Fruit fly (Drosophila melanogaster) whole organism, embryonic: Measurements from ENCODE around the gene H2.0.

Experiments
- CG10147 ChIP-seq: fragments of 200-800 bp; sonication (Bioruptor generic); optimal IDR thresholded peaks from 2 replicates; lab custom pipeline; 2019; ENCODE audit warnings: missing biosample characterization, mild to moderate bottlenecking, missing genetic modification characterization, moderate library complexity
- CG10959 ChIP-seq: fragments of 200-800 bp; sonication (Bioruptor generic); IDR thresholded peaks from 2 replicates; pipeline ENCODE4 v1.3.6; 2022; ENCODE audit warnings: missing biosample characterization, missing genetic modification characterization
- CG11093 ChIP-seq: fragments of 200-800 bp; sonication (Bioruptor generic); IDR thresholded peaks from 3 replicates; pipeline ENCODE4 v1.3.6; 2022; ENCODE audit warnings: missing biosample characterization, missing genetic modification characterization
- CG12659 ChIP-seq: fragments of 200-800 bp; sonication (Bioruptor generic); optimal IDR thresholded peaks from 3 replicates; lab custom pipeline; 2017; ENCODE audit warnings: mild to moderate bottlenecking, missing biosample characterization, missing genetic modification reagents, missing genetic modification characterization
- CG12744 ChIP-seq: fragments of 200-800 bp; sonication (Bioruptor generic); optimal IDR thresholded peaks from 2 replicates; lab custom pipeline; 2016; ENCODE audit warnings: missing biosample characterization, missing genetic modification characterization
- CG13287 ChIP-seq: fragments of 200-800 bp; sonication (Bioruptor generic); IDR thresholded peaks from 2 replicates; pipeline ENCODE4 v1.3.6; 2022; ENCODE audit warnings: missing biosample characterization, missing genetic modification characterization; ENCODE audit not compliant: partially characterized antibody
- CG13296 ChIP-seq: fragments of 200-800 bp; sonication (Bioruptor generic); optimal IDR thresholded peaks from 3 replicates; lab custom pipeline; 2018; ENCODE audit warnings: missing biosample characterization, mild to moderate bottlenecking, missing genetic modification characterization
- CG13424 ChIP-seq: fragments of 200-800 bp; sonication (Bioruptor generic); optimal IDR thresholded peaks from 2 replicates; lab custom pipeline; 2019; ENCODE audit warnings: missing biosample characterization, mild to moderate bottlenecking, missing genetic modification characterization, moderate library complexity
- CG14667 ChIP-seq: fragments of 200-800 bp; sonication (Bioruptor generic); IDR thresholded peaks from 2 replicates; pipeline ENCODE4 v1.3.6; 2022; ENCODE audit warnings: missing biosample characterization, missing genetic modification characterization
- CG17361 ChIP-seq: fragments of 200-800 bp; sonication (Bioruptor generic); IDR thresholded peaks from 3 replicates; pipeline ENCODE4 v1.3.6; 2022; ENCODE audit warnings: missing biosample characterization, missing genetic modification characterization
- CG18764 ChIP-seq: fragments of 200-800 bp; sonication (Bioruptor generic); optimal IDR thresholded peaks from 3 replicates; lab custom pipeline; 2016; ENCODE audit warnings: missing biosample characterization, missing genetic modification characterization
- CG2889 ChIP-seq: fragments of 200-800 bp; sonication (Bioruptor generic); IDR thresholded peaks from 3 replicates; pipeline ENCODE4 v1.3.6; 2022; ENCODE audit warnings: missing biosample characterization, missing genetic modification characterization
- CG30431 ChIP-seq: fragments of 200-800 bp; sonication (Bioruptor generic); optimal IDR thresholded peaks from 2 replicates; lab custom pipeline; 2017; ENCODE audit warnings: missing biosample characterization, missing genetic modification characterization
- CG32767 ChIP-seq: fragments of 200-800 bp; sonication (Bioruptor generic); IDR thresholded peaks from 2 replicates; pipeline ENCODE4 v1.3.6; 2022; ENCODE audit warnings: missing biosample characterization, missing genetic modification characterization
- CG4328 ChIP-seq: fragments of 200-800 bp; sonication (Bioruptor generic); optimal IDR thresholded peaks from 3 replicates; lab custom pipeline; 2017; ENCODE audit warnings: missing biosample characterization, missing genetic modification reagents, missing genetic modification characterization
- CG4424 ChIP-seq: fragments of 200-800 bp; sonication (Bioruptor generic); optimal IDR thresholded peaks from 3 replicates; lab custom pipeline; 2016; ENCODE audit warnings: missing biosample characterization, missing genetic modification characterization
- CG5953 ChIP-seq: fragments of 200-800 bp; sonication (Bioruptor generic); IDR thresholded peaks from 2 replicates; pipeline ENCODE4 v1.3.6; 2022; ENCODE audit warnings: missing biosample characterization, missing genetic modification characterization
- CG6654 ChIP-seq: fragments of 200-800 bp; sonication (Bioruptor generic); optimal IDR thresholded peaks from 2 replicates; lab custom pipeline; 2017; ENCODE audit warnings: missing biosample characterization, mild to moderate bottlenecking, missing genetic modification characterization
- CG7786 ChIP-seq: fragments of 200-800 bp; sonication (Bioruptor generic); optimal IDR thresholded peaks from 2 replicates; lab custom pipeline; 2016; ENCODE audit warnings: missing biosample characterization, missing genetic modification characterization
- CrebB ChIP-seq: fragments of 200-800 bp; sonication (Bioruptor generic); optimal IDR thresholded peaks from 3 replicates; lab custom pipeline; 2018; ENCODE audit warnings: missing biosample characterization, mild to moderate bottlenecking, missing genetic modification characterization
- Dp ChIP-seq: fragments of 200-800 bp; sonication (Bioruptor generic); optimal IDR thresholded peaks from 2 replicates; lab custom pipeline; 2018; ENCODE audit warnings: missing biosample characterization, mild to moderate bottlenecking, missing genetic modification characterization, moderate library complexity
- ERR ChIP-seq: fragments of 200-800 bp; sonication (Bioruptor generic); optimal IDR thresholded peaks from 2 replicates; lab custom pipeline; 2016; ENCODE audit warnings: missing biosample characterization, missing genetic modification characterization
- Hand ChIP-seq: fragments of 200-800 bp; sonication (Bioruptor generic); optimal IDR thresholded peaks from 2 replicates; lab custom pipeline; 2017; ENCODE audit warnings: mild to moderate bottlenecking, missing biosample characterization, missing genetic modification reagents, missing genetic modification characterization
- Kr ChIP-seq: fragments of 200-800 bp; sonication (Bioruptor generic); optimal IDR thresholded peaks from 2 replicates; lab custom pipeline; 2017; ENCODE audit warnings: missing biosample characterization, mild to moderate bottlenecking, missing genetic modification characterization
- Lim3 ChIP-seq: fragments of 200-800 bp; sonication (Bioruptor generic); IDR thresholded peaks from 2 replicates; pipeline ENCODE4 v1.3.6; 2022; ENCODE audit warnings: missing biosample characterization, missing genetic modification characterization
- Nf-YA ChIP-seq: fragments of 200-800 bp; sonication (Bioruptor generic); IDR thresholded peaks from 2 replicates; pipeline ENCODE4 v1.3.6; 2022; ENCODE audit warnings: missing biosample characterization, missing genetic modification characterization
- Sry-δ ChIP-seq: fragments of 200-800 bp; sonication (Bioruptor generic); optimal IDR thresholded peaks from 2 replicates; lab custom pipeline; 2016; ENCODE audit warnings: missing biosample characterization, missing genetic modification characterization
- Usf ChIP-seq: fragments of 200-800 bp; sonication (Bioruptor generic); optimal IDR thresholded peaks from 2 replicates; lab custom pipeline; 2017; ENCODE audit warnings: missing genotype, missing biosample characterization, missing genetic modification characterization
- al ChIP-seq: fragments of 200-800 bp; sonication (Bioruptor generic); IDR thresholded peaks from 2 replicates; pipeline ENCODE4 v1.3.6; 2022; ENCODE audit warnings: missing biosample characterization, missing genetic modification characterization
- cad ChIP-seq: fragments of >200 bp; optimal IDR thresholded peaks from 2 replicates; lab custom pipeline; 2017; ENCODE audit warnings: missing biosample characterization, missing genetic modification characterization
- corto ChIP-seq: fragments of 200-800 bp; sonication (Bioruptor generic); optimal IDR thresholded peaks from 2 replicates; lab custom pipeline; 2016; ENCODE audit warnings: missing biosample characterization, mild to moderate bottlenecking, missing genetic modification characterization, moderate library complexity
- cwo ChIP-seq: fragments of 200-800 bp; sonication (Bioruptor generic); optimal IDR thresholded peaks from 3 replicates; lab custom pipeline; 2017; ENCODE audit warnings: missing biosample characterization, missing genetic modification characterization, mild to moderate bottlenecking, moderate library complexity, missing genetic modification reagents
- dimm ChIP-seq: fragments of 200-800 bp; sonication (Bioruptor generic); IDR thresholded peaks from 2 replicates; pipeline ENCODE4 v1.3.6; 2022; ENCODE audit warnings: missing biosample characterization, missing genetic modification characterization
- dm ChIP-seq: fragments of 200-800 bp; sonication (Bioruptor generic); optimal IDR thresholded peaks from 3 replicates; lab custom pipeline; 2016; ENCODE audit warnings: missing biosample characterization, missing genetic modification characterization
- ftz-f1 ChIP-seq: fragments of 200-800 bp; sonication (Bioruptor generic); optimal IDR thresholded peaks from 2 replicates; lab custom pipeline; 2016; ENCODE audit warnings: missing biosample characterization, missing genetic modification characterization
- gce ChIP-seq: fragments of 200-800 bp; sonication (Bioruptor generic); IDR thresholded peaks from 3 replicates; pipeline ENCODE4 v1.3.6; 2022; ENCODE audit warnings: missing biosample characterization, missing genetic modification characterization
- gcm ChIP-seq: fragments of 200-800 bp; sonication (Bioruptor generic); optimal IDR thresholded peaks from 2 replicates; lab custom pipeline; 2019; ENCODE audit warnings: missing biosample characterization, mild to moderate bottlenecking, missing genetic modification characterization, moderate library complexity
- gem ChIP-seq: fragments of 200-800 bp; sonication (Bioruptor generic); optimal IDR thresholded peaks from 2 replicates; lab custom pipeline; 2019; ENCODE audit warnings: missing biosample characterization, mild to moderate bottlenecking, missing genetic modification characterization, moderate library complexity
- gfzf ChIP-seq: fragments of 200-800 bp; sonication (Bioruptor generic); optimal IDR thresholded peaks from 2 replicates; lab custom pipeline; 2016; ENCODE audit warnings: missing biosample characterization, mild to moderate bottlenecking, missing genetic modification characterization, moderate library complexity
- ken ChIP-seq: fragments of 200-800 bp; sonication (Bioruptor generic); IDR thresholded peaks from 3 replicates; pipeline ENCODE4 v1.3.6; 2022; ENCODE audit warnings: missing biosample characterization, missing genetic modification characterization
- lab ChIP-seq: fragments of 200-800 bp; sonication (Bioruptor generic); optimal IDR thresholded peaks from 3 replicates; lab custom pipeline; 2017; ENCODE audit warnings: missing biosample characterization, missing genetic modification characterization, mild to moderate bottlenecking, moderate library complexity, missing genetic modification reagents
- nom ChIP-seq: fragments of 200-800 bp; sonication (Bioruptor generic); optimal IDR thresholded peaks from 2 replicates; lab custom pipeline; 2017; ENCODE audit warnings: missing biosample characterization, missing genetic modification characterization, mild to moderate bottlenecking, moderate library complexity, missing genetic modification reagents
- onecut ChIP-seq: fragments of 200-800 bp; sonication (Bioruptor generic); IDR thresholded peaks from 2 replicates; pipeline ENCODE4 v1.3.6; 2022; ENCODE audit warnings: missing biosample characterization, missing genetic modification characterization
- pho ChIP-seq: fragments of 200-800 bp; sonication (Bioruptor generic); optimal IDR thresholded peaks from 2 replicates; lab custom pipeline; 2016; ENCODE audit warnings: missing biosample characterization, missing genetic modification characterization
- schlank ChIP-seq: fragments of 200-800 bp; sonication (Bioruptor generic); optimal IDR thresholded peaks from 2 replicates; lab custom pipeline; 2018; ENCODE audit warnings: missing biosample characterization, mild to moderate bottlenecking, missing genetic modification characterization
- sim ChIP-seq: fragments of 200-800 bp; sonication (Bioruptor generic); IDR thresholded peaks from 2 replicates; pipeline ENCODE4 v1.3.6; 2022; ENCODE audit warnings: missing biosample characterization, missing genetic modification characterization
- slou ChIP-seq: fragments of 200-800 bp; sonication (Bioruptor generic); optimal IDR thresholded peaks from 3 replicates; lab custom pipeline; 2016; ENCODE audit warnings: missing biosample characterization, missing genetic modification characterization
- ttk ChIP-seq: fragments of 200-800 bp; sonication (Bioruptor generic); IDR thresholded peaks from 2 replicates; pipeline ENCODE4 v2.1.2; 2022; ENCODE audit warnings: missing biosample characterization, missing genetic modification characterization
- wor ChIP-seq: fragments of 200-800 bp; sonication (Bioruptor generic); IDR thresholded peaks from 2 replicates; pipeline ENCODE4 v1.3.6; 2022; ENCODE audit warnings: missing biosample characterization, missing genetic modification characterization
- yki ChIP-seq: fragments of >200 bp; optimal IDR thresholded peaks from 3 replicates; lab custom pipeline; 2018

H2.0 gene

dm6 chr2L:6062382-6063082 is 43.3 kb upstream of the H2.0 start, which contains the start of the genes ND-51 and CG13994 (continued):
- TF ChIP-seq Dp (peak; percentile 15), CG30431 (GFP tag; lab: Kevin White, UChicago) (peak; percentile 69), slou (GFP tag; lab: Kevin White, UChicago) (peak; percentile 84), gem (tag; lab: Kevin White, UChicago) (peak; percentile 85), CG6654 (GFP tag; lab: Kevin White, UChicago) (peak; percentile 3), dm (GFP tag; lab: Kevin White, UChicago) (peak; percentile 70), Hand (no peak), Usf (peak; percentile 54), cad (GFP tag; lab: Kevin White, UChicago) (no peak), CG18764 (GFP tag; lab: Kevin White, UChicago) (peak; percentile 70), ftz-f1 (GFP tag; lab: Kevin White, UChicago) (peak; percentile 35), Kr (GFP tag; lab: Kevin White, UChicago) (no peak), CG7786 (GFP tag; lab: Kevin White, UChicago) (peak; percentile 73), nom (GFP tag; lab: Kevin White, UChicago) (peak; percentile 57), CG13296 (GFP tag; lab: Kevin White, UChicago) (peak; percentile 80), yki (lab: Kevin White, UChicago) (no peak), ken (GFP tag; lab: Robert Waterston, UW) (peak; percentile 81), CG13424 (tag; lab: Kevin White, UChicago) (peak; percentile 82), ttk (GFP tag; lab: Robert Waterston, UW) (peak; percentile 78), CG4424 (GFP tag; lab: Kevin White, UChicago) (peak; percentile 71), CrebB (peak; percentile 35), CG2889 (GFP tag; lab: Robert Waterston, UW) (peak; percentile 83), CG10959 (peak; percentile 59), ERR (peak; percentile 83), CG32767 (GFP tag; lab: Robert Waterston, UW) (peak; percentile 59; the same call in 1 of the 2 replicates), pho (peak; percentile 88), sim (GFP tag; lab: Robert Waterston, UW) (0 out of 2 replicates have a peak, but pooled peaks have one; percentile 16), CG10147 (peak; percentile 77), lab (peak; percentile 87), gce (peak; percentile 9; the same call in 1 of the 3 replicates), dimm (GFP tag; lab: Robert Waterston, UW) (peak; percentile 55; the same call in 1 of the 2 replicates), gfzf (peak; percentile 73), CG13287 (GFP tag; lab: Robert Waterston, UW) (peak; percentile 52; the same call in 1 of the 2 replicates), CG5953 (peak; percentile 63; the same call in 1 of the 2 replicates), Sry-δ (peak; percentile 71), CG12744 (peak; percentile 76), corto (GFP tag; lab: Kevin White, UChicago) (no peak), schlank (tag; lab: Kevin White, UChicago) (peak; percentile 52), onecut (GFP tag; lab: Robert Waterston, UW) (peak; percentile 41; the same call in 1 of the 2 replicates), CG11093 (GFP tag; lab: Robert Waterston, UW) (peak; percentile 71; the same call in 2 of the 3 replicates), gcm (peak; percentile 41), CG12659 (GFP tag; lab: Kevin White, UChicago) (peak; percentile 93), wor (GFP tag; lab: Robert Waterston, UW) (peak; percentile 29; the same call in 1 of the 2 replicates), CG17361 (GFP tag; lab: Robert Waterston, UW) (peak; percentile 82; the same call in 2 of the 3 replicates), al (GFP tag; lab: Robert Waterston, UW) (peak; percentile 66), Lim3 (GFP tag; lab: Robert Waterston, UW) (no peak), cwo (GFP tag; lab: Kevin White, UChicago) (peak; percentile 70), Nf-YA (0 out of 2 replicates have a peak, but pooled peaks have one; percentile 45), CG4328 (GFP tag; lab: Kevin White, UChicago) (peak; percentile 78), CG14667 (GFP tag; lab: Robert Waterston, UW) (peak; percentile 64)
